Worm (Caenorhabditis elegans) whole organism, young adult: ENCODE data around the gene T06D8.9.

Experiments used
- B0035.1 ChIP-seq: sonication (generic microtip); optimal IDR thresholded peaks from 2 replicates; lab custom pipeline; 2016; ENCODE audit warnings: missing genetic modification characterization, mild to moderate bottlenecking, missing compliant biosample characterization, missing genotype, missing genetic modification reagents
- ama-1 ChIP-seq, 3 experiments: fragments of 150-350 bp in 1 of 3; sonication (generic microtip) in 2 of 3; optimal IDR thresholded peaks; 2 replicates each; lab custom pipeline; 2014 to 2018; ENCODE audit warnings: missing biosample characterization in 2 of 3, missing genetic modification characterization in 2 of 3, missing genetic modification reagents in 2 of 3
- athp-1 ChIP-seq: sonication (generic microtip); optimal IDR thresholded peaks from 2 replicates; lab custom pipeline; 2017; ENCODE audit warnings: mild to moderate bottlenecking, missing genetic modification characterization, missing compliant biosample characterization
- ceh-27 ChIP-seq: fragments of 200-800 bp; sonication (Bioruptor generic); optimal IDR thresholded peaks from 2 replicates; lab custom pipeline; 2018; ENCODE audit warnings: mild to moderate bottlenecking, missing genetic modification characterization, moderate library complexity, missing compliant biosample characterization
- egl-44 ChIP-seq: fragments of 200-800 bp; sonication (Bioruptor generic); IDR thresholded peaks from 2 replicates; pipeline ENCODE4 v1.3.6; 2022; ENCODE audit warnings: missing genetic modification reagents, missing genetic modification characterization, missing compliant biosample characterization
- lsy-27 ChIP-seq: sonication (generic microtip); optimal IDR thresholded peaks from 2 replicates; lab custom pipeline; 2017; ENCODE audit warnings: missing genetic modification characterization, mild to moderate bottlenecking, missing compliant biosample characterization, antibody characterized with exemption, missing genotype, borderline replicate concordance; ENCODE audit not compliant: insufficient read depth
- xnd-1 ChIP-seq: sonication (generic microtip); optimal IDR thresholded peaks from 2 replicates; lab custom pipeline; 2016; ENCODE audit warnings: missing genotype, missing genetic modification reagents, missing genetic modification characterization, missing compliant biosample characterization

- TF ChIP-seq B0035.1 (tag; lab: Kevin White, UChicago) (no peak), egl-44 (GFP tag; lab: Robert Waterston, UW) (no peak), lsy-27 (tag; lab: Kevin White, UChicago) (no peak), ceh-27 (GFP tag; lab: Kevin White, UChicago) (no peak), xnd-1 (tag; lab: Kevin White, UChicago) (no peak), ama-1 (optimal IDR thresholded peaks at IDR 0.05; lab: Kevin White, UChicago) (no peak), ama-1 (GFP tag; optimal IDR thresholded peaks at IDR 0.05; lab: Kevin White, UChicago) (no peak), athp-1 (tag; lab: Kevin White, UChicago) (no peak)
Observed at ce11 chrII:11240214-11240613, 817 bp downstream of the T06D8.9 start.
